Fruit fly (Drosophila melanogaster) whole organism, embryonic: Measurements from ENCODE around the gene Drgx.
A peak's percentile ranks its signal among the peaks of the same experiment; 100 is the strongest.

ENCODE experiments used
- CG10209 ChIP-seq: fragments of 200-800 bp; sonication (Bioruptor generic); optimal IDR thresholded peaks from 3 replicates; lab custom pipeline; 2017; ENCODE audit warnings: missing biosample characterization, mild to moderate bottlenecking, missing genetic modification characterization, missing genetic modification reagents
- CG11696 ChIP-seq: fragments of 200-800 bp; sonication (Bioruptor generic); IDR thresholded peaks from 2 replicates; pipeline ENCODE4 v1.3.6; 2022; ENCODE audit warnings: missing biosample characterization, missing genetic modification characterization
- CG1233 ChIP-seq: fragments of 200-800 bp; sonication (Bioruptor generic); optimal IDR thresholded peaks from 4 replicates; lab custom pipeline; 2018; ENCODE audit warnings: missing biosample characterization, mild to moderate bottlenecking, missing genetic modification characterization
- CG13123 ChIP-seq: fragments of 200-800 bp; sonication (Bioruptor generic); optimal IDR thresholded peaks from 2 replicates; lab custom pipeline; 2016; ENCODE audit warnings: missing biosample characterization, missing genetic modification characterization
- CG14014 ChIP-seq: fragments of 200-800 bp; sonication (Bioruptor generic); IDR thresholded peaks from 2 replicates; pipeline ENCODE4 v1.3.6; 2022; ENCODE audit warnings: missing biosample characterization, missing genetic modification characterization
- CG14441 ChIP-seq: fragments of 200-800 bp; sonication (Bioruptor generic); IDR thresholded peaks from 2 replicates; pipeline ENCODE4 v1.3.6; 2022; ENCODE audit warnings: missing biosample characterization, missing genetic modification characterization
- CG15073 ChIP-seq: fragments of 200-800 bp; sonication (Bioruptor generic); optimal IDR thresholded peaks from 2 replicates; lab custom pipeline; 2016; ENCODE audit warnings: missing biosample characterization, missing genetic modification characterization
- CG15696 ChIP-seq: fragments of 200-800 bp; sonication (Bioruptor generic); optimal IDR thresholded peaks from 2 replicates; lab custom pipeline; 2019; ENCODE audit warnings: missing biosample characterization, mild to moderate bottlenecking, missing genetic modification characterization, moderate library complexity
- CG16779 ChIP-seq: fragments of 200-800 bp; sonication (Bioruptor generic); IDR thresholded peaks from 2 replicates; pipeline ENCODE4 v1.3.6; 2022; ENCODE audit warnings: missing biosample characterization, missing genetic modification characterization
- CG17361 ChIP-seq: fragments of 200-800 bp; sonication (Bioruptor generic); IDR thresholded peaks from 3 replicates; pipeline ENCODE4 v1.3.6; 2022; ENCODE audit warnings: missing biosample characterization, missing genetic modification characterization
- CG17802 ChIP-seq: fragments of 200-800 bp; sonication (Bioruptor generic); optimal IDR thresholded peaks from 2 replicates; lab custom pipeline; 2018; ENCODE audit warnings: missing biosample characterization, mild to moderate bottlenecking, missing genetic modification characterization, moderate library complexity
- CG2678 ChIP-seq: fragments of 200-800 bp; sonication (Bioruptor generic); optimal IDR thresholded peaks from 3 replicates; lab custom pipeline; 2019; ENCODE audit warnings: missing biosample characterization, mild to moderate bottlenecking, missing genetic modification characterization, moderate library complexity
- CG2875 ChIP-seq: fragments of 200-800 bp; sonication (Bioruptor generic); optimal IDR thresholded peaks from 2 replicates; lab custom pipeline; 2017; ENCODE audit warnings: missing biosample characterization, mild to moderate bottlenecking, missing genetic modification characterization, missing genetic modification reagents
- CG30431 ChIP-seq: fragments of 200-800 bp; sonication (Bioruptor generic); optimal IDR thresholded peaks from 2 replicates; lab custom pipeline; 2017; ENCODE audit warnings: missing biosample characterization, missing genetic modification characterization
- CG3065 ChIP-seq: fragments of 200-800 bp; sonication (Bioruptor generic); optimal IDR thresholded peaks from 2 replicates; lab custom pipeline; 2016; ENCODE audit warnings: missing biosample characterization, missing genetic modification characterization
- CG4617 ChIP-seq: fragments of 200-800 bp; sonication (Bioruptor generic); optimal IDR thresholded peaks from 3 replicates; lab custom pipeline; 2016; ENCODE audit warnings: missing biosample characterization, missing genetic modification characterization, borderline replicate concordance
- CG4854 ChIP-seq: fragments of 200-800 bp; sonication (Bioruptor generic); optimal IDR thresholded peaks from 2 replicates; lab custom pipeline; 2016; ENCODE audit warnings: missing biosample characterization, missing genetic modification characterization, inconsistent platforms
- CG6272 ChIP-seq: fragments of 200-800 bp; sonication (Bioruptor generic); IDR thresholded peaks from 2 replicates; pipeline ENCODE4 v1.3.6; 2022; ENCODE audit warnings: missing biosample characterization, missing genetic modification characterization
- CG6765 ChIP-seq: fragments of 200-800 bp; sonication (Bioruptor generic); optimal IDR thresholded peaks from 3 replicates; lab custom pipeline; 2017; ENCODE audit warnings: missing biosample characterization, mild to moderate bottlenecking, missing genetic modification characterization
- CG8281 ChIP-seq: fragments of 200-800 bp; sonication (Bioruptor generic); optimal IDR thresholded peaks from 2 replicates; lab custom pipeline; 2018; ENCODE audit warnings: missing biosample characterization, mild to moderate bottlenecking, missing genetic modification characterization, moderate library complexity
- CG9437 ChIP-seq: fragments of 200-800 bp; sonication (Bioruptor generic); optimal IDR thresholded peaks from 2 replicates; lab custom pipeline; 2018; ENCODE audit warnings: missing biosample characterization, mild to moderate bottlenecking, missing genetic modification characterization
- CoRest ChIP-seq: fragments of 200-800 bp; sonication (Bioruptor generic); optimal IDR thresholded peaks from 3 replicates; lab custom pipeline; 2018; ENCODE audit warnings: missing biosample characterization, mild to moderate bottlenecking, missing genetic modification characterization, moderate library complexity
- GATAe ChIP-seq: fragments of 200-800 bp; sonication (Bioruptor generic); conservative IDR thresholded peaks from 2 replicates; pipeline ENCODE4 v1.3.6; 2022; ENCODE audit warnings: missing biosample characterization, missing genetic modification characterization
- Oli ChIP-seq: fragments of 200-800 bp; sonication (Bioruptor generic); optimal IDR thresholded peaks from 2 replicates; lab custom pipeline; 2018; ENCODE audit warnings: missing biosample characterization, mild to moderate bottlenecking, missing genetic modification characterization, moderate library complexity
- Stat92E ChIP-seq, 3 experiments: fragments of >200 bp in 2 of 3; fragments of 200-800 bp in 1 of 3; sonication (Bioruptor generic) in 1 of 3; optimal IDR thresholded peaks; 2 replicates each; lab custom pipeline; 2017 to 2019; ENCODE audit warnings: missing biosample characterization in 3 of 3, missing genetic modification characterization in 3 of 3, mild to moderate bottlenecking in 1 of 3, moderate library complexity in 1 of 3
- Trl ChIP-seq, 3 experiments: fragments of >200 bp in 2 of 3; fragments of 200-800 bp in 1 of 3; sonication (Bioruptor generic) in 1 of 3; optimal IDR thresholded peaks; 2 replicates in 1 of 3; 3 replicates in 2 of 3; lab custom pipeline; 2016 to 2017; ENCODE audit warnings: missing biosample characterization in 1 of 3, missing genetic modification characterization in 1 of 3
- ara ChIP-seq: fragments of 200-800 bp; sonication (Bioruptor generic); IDR thresholded peaks from 2 replicates; pipeline ENCODE4 v1.3.6; 2022; ENCODE audit warnings: missing biosample characterization, missing genetic modification characterization
- cas ChIP-seq: fragments of 200-800 bp; sonication (Bioruptor generic); IDR thresholded peaks from 2 replicates; pipeline ENCODE4 v1.3.6; 2022; ENCODE audit warnings: missing biosample characterization, missing genetic modification characterization
- cg ChIP-seq: fragments of 200-800 bp; sonication (Bioruptor generic); optimal IDR thresholded peaks from 3 replicates; lab custom pipeline; 2019; ENCODE audit warnings: missing biosample characterization, mild to moderate bottlenecking, missing genetic modification characterization, moderate library complexity
- ci ChIP-seq: fragments of 200-800 bp; sonication (Bioruptor generic); IDR thresholded peaks from 3 replicates; pipeline ENCODE4 v1.3.6; 2022; ENCODE audit warnings: missing biosample characterization, missing genetic modification characterization
- esg ChIP-seq: fragments of 200-800 bp; sonication (Bioruptor generic); conservative IDR thresholded peaks from 2 replicates; pipeline ENCODE4 v1.3.6; 2022; ENCODE audit warnings: missing biosample characterization, missing genetic modification characterization
- eve ChIP-seq, 2 experiments: fragments of >200 bp; optimal IDR thresholded peaks; 2 replicates each; lab custom pipeline; 2017; ENCODE audit warnings: missing biosample characterization in 2 of 2, missing genetic modification characterization in 2 of 2
- fd3F ChIP-seq: fragments of 200-800 bp; sonication (Bioruptor generic); optimal IDR thresholded peaks from 2 replicates; lab custom pipeline; 2018; ENCODE audit warnings: missing biosample characterization, mild to moderate bottlenecking, missing genetic modification characterization, moderate library complexity
- fru ChIP-seq: fragments of >200 bp; optimal IDR thresholded peaks from 2 replicates; lab custom pipeline; 2017
- gfzf ChIP-seq: fragments of 200-800 bp; sonication (Bioruptor generic); optimal IDR thresholded peaks from 2 replicates; lab custom pipeline; 2016; ENCODE audit warnings: missing biosample characterization, mild to moderate bottlenecking, missing genetic modification characterization, moderate library complexity
- grau ChIP-seq: fragments of 200-800 bp; optimal IDR thresholded peaks from 3 replicates; lab custom pipeline; 2019; ENCODE audit warnings: missing biosample characterization, mild to moderate bottlenecking, missing genetic modification characterization, moderate library complexity
- h ChIP-seq: fragments of >200 bp; optimal IDR thresholded peaks from 2 replicates; lab custom pipeline; 2017
- ham ChIP-seq: fragments of 200-800 bp; sonication (Bioruptor generic); IDR thresholded peaks from 2 replicates; pipeline ENCODE4 v1.3.6; 2022; ENCODE audit warnings: missing biosample characterization, missing genetic modification characterization
- hb ChIP-seq: fragments of 200-800 bp; sonication (Bioruptor generic); IDR thresholded peaks from 3 replicates; pipeline ENCODE4 v1.3.6; 2022; ENCODE audit warnings: missing biosample characterization, missing genetic modification characterization; ENCODE audit not compliant: partially characterized antibody
- her ChIP-seq: fragments of 200-800 bp; sonication (Bioruptor generic); optimal IDR thresholded peaks from 2 replicates; lab custom pipeline; 2016; ENCODE audit warnings: missing biosample characterization, missing genetic modification characterization
- insv ChIP-seq, 2 experiments: fragments of 200-800 bp; sonication (Bioruptor generic); optimal IDR thresholded peaks; 3 replicates each; lab custom pipeline; 2016 to 2018; ENCODE audit warnings: missing biosample characterization in 2 of 2, missing genetic modification characterization in 2 of 2
- klu ChIP-seq: fragments of 200-800 bp; sonication (Bioruptor generic); IDR thresholded peaks from 2 replicates; pipeline ENCODE4 v1.3.6; 2022; ENCODE audit warnings: missing biosample characterization, missing genetic modification characterization
- nom ChIP-seq: fragments of 200-800 bp; sonication (Bioruptor generic); optimal IDR thresholded peaks from 2 replicates; lab custom pipeline; 2017; ENCODE audit warnings: missing biosample characterization, missing genetic modification characterization, mild to moderate bottlenecking, moderate library complexity, missing genetic modification reagents
- phol ChIP-seq: fragments of 200-800 bp; sonication (Bioruptor generic); optimal IDR thresholded peaks from 3 replicates; lab custom pipeline; 2018; ENCODE audit warnings: missing biosample characterization, mild to moderate bottlenecking, missing genetic modification characterization, moderate library complexity
- psq ChIP-seq: fragments of 200-800 bp; sonication (Bioruptor generic); optimal IDR thresholded peaks from 2 replicates; lab custom pipeline; 2017; ENCODE audit warnings: missing biosample characterization, missing genetic modification characterization
- pum ChIP-seq: fragments of 200-800 bp; sonication (Bioruptor generic); optimal IDR thresholded peaks from 2 replicates; lab custom pipeline; 2016; ENCODE audit warnings: missing biosample characterization, missing genetic modification characterization
- pzg ChIP-seq: fragments of 200-800 bp; sonication (Bioruptor generic); optimal IDR thresholded peaks from 3 replicates; lab custom pipeline; 2018; ENCODE audit warnings: missing biosample characterization, mild to moderate bottlenecking, missing genetic modification characterization, moderate library complexity
- schlank ChIP-seq: fragments of 200-800 bp; sonication (Bioruptor generic); optimal IDR thresholded peaks from 2 replicates; lab custom pipeline; 2018; ENCODE audit warnings: missing biosample characterization, mild to moderate bottlenecking, missing genetic modification characterization
- ttk ChIP-seq: fragments of 200-800 bp; sonication (Bioruptor generic); IDR thresholded peaks from 2 replicates; pipeline ENCODE4 v2.1.2; 2022; ENCODE audit warnings: missing biosample characterization, missing genetic modification characterization
- twi ChIP-seq: fragments of 200-800 bp; optimal IDR thresholded peaks from 2 replicates; lab custom pipeline; 2019; ENCODE audit warnings: missing biosample characterization, mild to moderate bottlenecking, missing genetic modification characterization, moderate library complexity
- yki ChIP-seq: fragments of >200 bp; optimal IDR thresholded peaks from 3 replicates; lab custom pipeline; 2018

The Drgx gene

DNA sequence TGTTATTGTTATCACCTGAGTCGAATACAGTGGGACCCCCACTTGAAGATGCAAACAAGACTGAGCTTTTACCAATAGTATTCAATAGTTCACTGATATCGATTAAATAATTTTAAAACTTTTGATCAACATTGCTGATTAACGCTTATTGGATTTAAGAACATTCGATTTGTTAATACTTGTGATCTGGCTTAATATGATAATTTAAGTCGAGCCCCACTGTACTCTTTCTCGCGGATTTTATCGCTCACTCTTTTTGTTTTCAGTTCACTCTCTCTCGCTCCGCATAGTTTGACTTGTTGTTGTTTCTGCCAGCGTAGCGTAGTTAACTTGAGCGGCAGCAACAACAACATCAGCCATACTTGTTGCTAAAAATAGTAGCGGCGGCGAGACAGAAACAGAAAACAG, 6.8 kb upstream of the Drgx start (continued):
- TF ChIP-seq grau (tag; lab: Kevin White, UChicago), result peak; percentile 100
- peak; percentile 93 for TF ChIP-seq CG9437 (GFP tag; lab: Kevin White, UChicago)
- TF ChIP-seq CG17361 (GFP tag; lab: Robert Waterston, UW), result peak; percentile 98
- peak; percentile 30 for TF ChIP-seq yki (lab: Kevin White, UChicago)
- TF ChIP-seq CoRest, result peak; percentile 99
- peak; percentile 98 for TF ChIP-seq pum (GFP tag; lab: Kevin White, UChicago)
- TF ChIP-seq CG16779, result peak; percentile 97
- peak in 1 of 2 experiments; percentile 99 for TF ChIP-seq eve (GFP tag; optimal IDR thresholded peaks at IDR 0.05; lab: Kevin White, UChicago)
- peak; percentile 96 for TF ChIP-seq CG15696 (tag; lab: Kevin White, UChicago)
- TF ChIP-seq CG1233 (GFP tag; lab: Kevin White, UChicago), result peak; percentile 98
- peak; percentile 88 for TF ChIP-seq CG17802 (tag; lab: Kevin White, UChicago)
- peak; percentile 97 for TF ChIP-seq CG4617 (GFP tag; lab: Kevin White, UChicago)
- TF ChIP-seq Oli, result peak; percentile 99
- TF ChIP-seq CG14441 (GFP tag; lab: Robert Waterston, UW), result peak; percentile 97
- peak; percentile 94; the same call in 1 of the 2 replicates for TF ChIP-seq ham (GFP tag; lab: Robert Waterston, UW)

- TF ChIP-seq CG8281 (tag; lab: Kevin White, UChicago) (no peak), CG17361 (GFP tag; lab: Robert Waterston, UW) (no peak), esg (GFP tag; lab: Robert Waterston, UW) (no peak), insv (GFP tag; optimal IDR thresholded peaks at IDR 0.05; lab: Kevin White, UChicago) (no peak), her (GFP tag; lab: Kevin White, UChicago) (no peak), cas (no peak), Stat92E (GFP tag; optimal IDR thresholded peaks at IDR 0.05; lab: Kevin White, UChicago) (no peak), fd3F (GFP tag; lab: Kevin White, UChicago) (no peak), Trl (optimal IDR thresholded peaks at IDR 0.05; lab: Kevin White, UChicago) (peak; percentile 32 to 71), Trl (GFP tag; optimal IDR thresholded peaks at IDR 0.05; lab: Kevin White, UChicago) (no peak), CG15073 (GFP tag; lab: Kevin White, UChicago) (no peak), cg (GFP tag; lab: Kevin White, UChicago) (no peak), schlank (tag; lab: Kevin White, UChicago) (no peak), CG6765 (GFP tag; lab: Kevin White, UChicago) (no peak), CG11696 (GFP tag; lab: Robert Waterston, UW) (no peak), klu (GFP tag; lab: Robert Waterston, UW) (no peak), fru (lab: Kevin White, UChicago) (no peak), gfzf (GFP tag; lab: Kevin White, UChicago) (no peak), nom (GFP tag; lab: Kevin White, UChicago) (peak; percentile 31), CG2875 (GFP tag; lab: Kevin White, UChicago) (no peak), CG3065 (no peak), CG2678 (tag; lab: Kevin White, UChicago) (peak; percentile 21), GATAe (GFP tag; lab: Robert Waterston, UW) (no peak), psq (no peak), CG14014 (no peak), CG13123 (GFP tag; lab: Kevin White, UChicago) (no peak), CG6272 (GFP tag; lab: Robert Waterston, UW) (no peak), CG10209 (GFP tag; lab: Kevin White, UChicago) (no peak), CG4854 (GFP tag; lab: Kevin White, UChicago) (no peak), hb (GFP tag; lab: Robert Waterston, UW) (no peak), h (lab: Kevin White, UChicago) (no peak), ara (GFP tag; lab: Robert Waterston, UW) (no peak), twi (tag; lab: Kevin White, UChicago) (no peak), CG30431 (GFP tag; lab: Kevin White, UChicago) (no peak), pzg (GFP tag; lab: Kevin White, UChicago) (no peak), phol (tag; lab: Kevin White, UChicago) (no peak), ttk (GFP tag; lab: Robert Waterston, UW) (no peak), ci (GFP tag; lab: Robert Waterston, UW) (peak; percentile 17; the same call in 1 of the 3 replicates)
Measured at dm6 chr2L:3656667-3657066, 5.9 kb upstream of the Drgx start, which contains the start of gene for. for (minus strand) TSS chr2L:3656953.
